Fruit fly (Drosophila melanogaster): Measurements from ENCODE around the gene Thor.

DNA sequence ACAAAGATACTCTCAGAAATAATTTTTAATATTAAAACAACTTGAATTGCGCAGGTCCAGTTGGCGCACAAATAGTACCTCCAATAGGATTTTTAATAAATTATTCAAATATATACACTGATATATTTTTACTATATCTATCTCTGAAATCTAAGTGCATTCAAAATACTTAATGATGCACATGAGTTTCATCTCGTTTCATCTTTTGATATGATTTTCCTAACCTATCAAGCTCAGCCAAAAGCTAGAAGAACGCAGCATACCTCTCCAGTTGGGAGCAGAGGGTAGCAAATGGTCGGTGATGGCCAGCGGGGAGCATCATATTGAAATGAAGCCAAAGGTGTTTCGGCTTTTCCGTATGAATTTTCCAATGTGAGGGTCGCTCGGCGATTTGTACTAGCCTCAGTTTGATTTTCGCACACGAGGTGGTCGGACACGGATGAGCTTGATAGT lies 46.5 kb downstream of the Thor start, which contains the start of gene CG8852:
- no peak for TF ChIP-seq CG10274 (GFP tag; optimal IDR thresholded peaks at IDR 0.05)
- no peak for TF ChIP-seq Chrac-16 (GFP tag; optimal IDR thresholded peaks at IDR 0.05)
- TF ChIP-seq Side (GFP tag; optimal IDR thresholded peaks at IDR 0.05), result no peak
- TF ChIP-seq Eip74EF (GFP tag; optimal IDR thresholded peaks at IDR 0.05), result no peak
- TF ChIP-seq Sox100B (GFP tag; optimal IDR thresholded peaks at IDR 0.05), result no peak
- TF ChIP-seq crol (GFP tag; IDR thresholded peaks at IDR 0.05), result no peak
- no peak for TF ChIP-seq caup (GFP tag; optimal IDR thresholded peaks at IDR 0.05; ENCODE audit: severe bottlenecking)
- no peak for TF ChIP-seq Poxn (GFP tag; IDR thresholded peaks at IDR 0.05)
- no peak for TF ChIP-seq CG6854 (GFP tag; optimal IDR thresholded peaks at IDR 0.05)
